Fruit fly (Drosophila melanogaster) S2 (cell line): ENCODE measurements around the gene rtet.

Experiments
- CG8478 ChIP-seq: fragments of >200 bp; optimal IDR thresholded peaks from 2 replicates; lab custom pipeline; 2018
- CTCF ChIP-seq, 2 experiments: fragments of >200 bp; optimal IDR thresholded peaks; 2 replicates each; lab custom pipeline; 2018

dm6 chr3R:21138220-21138754, 30.0 kb downstream of the rtet start, which contains the start of gene meigo:
- TF ChIP-seq CG8478 (lab: Kevin White, UChicago) (no peak), CTCF (optimal IDR thresholded peaks at IDR 0.05; lab: Kevin White, UChicago) (no peak)
